Worm (Caenorhabditis elegans): ENCODE data around the gene C29F9.12.

ce11 chrIII:169478-169877 lies 47.6 kb upstream of the C29F9.12 start, which contains the start of gene F40G9.18:
- TF ChIP-seq snpc-4 (tag; optimal IDR thresholded peaks at IDR 0.05) (no peak), ham-2 (GFP tag; optimal IDR thresholded peaks at IDR 0.05) (no peak)

Data from whole organism, mixed stage, embryonic.